Worm (Caenorhabditis elegans): Measurements from ENCODE around the gene lbp-7.
A peak's percentile ranks its signal among the peaks of the same experiment; 100 is the strongest.

lbp-7 gene

ce11 chrV:13907557-13908104 lies 28.3 kb downstream of the lbp-7 start:
- TF ChIP-seq fkh-4 (tag; optimal IDR thresholded peaks at IDR 0.05; ENCODE audit: borderline replicate concordance) = no peak
- TF ChIP-seq Y116A8C.19 (tag; optimal IDR thresholded peaks at IDR 0.05; ENCODE audit: borderline replicate concordance) = no peak
- TF ChIP-seq hpl-2 (GFP tag; optimal IDR thresholded peaks at IDR 0.05) = peak; percentile 23
- peak; percentile 82 for TF ChIP-seq pax-3 (tag; optimal IDR thresholded peaks at IDR 0.05)
- TF ChIP-seq snpc-4 (tag; optimal IDR thresholded peaks at IDR 0.05) = no peak
- no peak for TF ChIP-seq ceh-63 (GFP tag; optimal IDR thresholded peaks at IDR 0.05)
- peak; percentile 35 for TF ChIP-seq dsc-1 (tag; optimal IDR thresholded peaks at IDR 0.05)
- TF ChIP-seq lin-35 (GFP tag; optimal IDR thresholded peaks at IDR 0.05) = peak in 1 of 2 experiments; percentile 67
- TF ChIP-seq vab-15 (tag; optimal IDR thresholded peaks at IDR 0.05) = no peak
- no peak for TF ChIP-seq mdl-1 (tag; optimal IDR thresholded peaks at IDR 0.05)
- no peak for TF ChIP-seq sox-4 (tag; optimal IDR thresholded peaks at IDR 0.05)
- TF ChIP-seq nhr-85 (tag) = peak; percentile 11
- peak; percentile 7 for TF ChIP-seq nhr-20 (tag; optimal IDR thresholded peaks at IDR 0.05)
- peak; percentile 64 for TF ChIP-seq nhr-90 (tag; optimal IDR thresholded peaks at IDR 0.05; ENCODE audit: poor library complexity)
- TF ChIP-seq efl-1 (optimal IDR thresholded peaks at IDR 0.05) = no peak
- peak in 1 of 2 experiments; percentile 96 for TF ChIP-seq efl-1 (GFP tag; optimal IDR thresholded peaks at IDR 0.05 in 1 of 2)
- TF ChIP-seq nhr-19 (GFP tag; conservative IDR thresholded peaks at IDR 0.05) = peak; percentile 54
- TF ChIP-seq nhr-28 (tag; optimal IDR thresholded peaks at IDR 0.05) = no peak
- TF ChIP-seq snu-23 (GFP tag; optimal IDR thresholded peaks at IDR 0.05) = peak; percentile 11
- peak; percentile 41 for TF ChIP-seq C16A3.4 (tag; optimal IDR thresholded peaks at IDR 0.05)
- TF ChIP-seq dpl-1 (GFP tag; optimal IDR thresholded peaks at IDR 0.05) = peak in 1 of 3 experiments; percentile 6
- TF ChIP-seq swsn-7 (tag; optimal IDR thresholded peaks at IDR 0.05) = no peak
- TF ChIP-seq nhr-237 (tag; optimal IDR thresholded peaks at IDR 0.05) = no peak
- peak; percentile 47 for TF ChIP-seq lir-3 (tag; optimal IDR thresholded peaks at IDR 0.05; ENCODE audit: poor library complexity)
- TF ChIP-seq lsy-2 (tag; optimal IDR thresholded peaks at IDR 0.05) = peak in 1 of 2 experiments; percentile 45
- TF ChIP-seq ets-5 (GFP tag; IDR thresholded peaks at IDR 0.05) = no peak
- TF ChIP-seq nhr-47 (tag; optimal IDR thresholded peaks at IDR 0.05) = peak; percentile 52
- TF ChIP-seq pqm-1 (tag; optimal IDR thresholded peaks at IDR 0.05) = no peak
- TF ChIP-seq nhr-71 (tag; optimal IDR thresholded peaks at IDR 0.05) = peak; percentile 38
- no peak for TF ChIP-seq ceh-88 (GFP tag; IDR thresholded peaks at IDR 0.05)
- TF ChIP-seq ama-1 (optimal IDR thresholded peaks at IDR 0.05) = peak; percentile 96
- no peak for TF ChIP-seq elt-2 (tag; optimal IDR thresholded peaks at IDR 0.05)
- TF ChIP-seq isw-1 (GFP tag; IDR thresholded peaks at IDR 0.05) = no peak
- TF ChIP-seq lin-15B (tag; optimal IDR thresholded peaks at IDR 0.05) = no peak
- peak; percentile 8 for TF ChIP-seq rnt-1 (tag; optimal IDR thresholded peaks at IDR 0.05)

DNA sequence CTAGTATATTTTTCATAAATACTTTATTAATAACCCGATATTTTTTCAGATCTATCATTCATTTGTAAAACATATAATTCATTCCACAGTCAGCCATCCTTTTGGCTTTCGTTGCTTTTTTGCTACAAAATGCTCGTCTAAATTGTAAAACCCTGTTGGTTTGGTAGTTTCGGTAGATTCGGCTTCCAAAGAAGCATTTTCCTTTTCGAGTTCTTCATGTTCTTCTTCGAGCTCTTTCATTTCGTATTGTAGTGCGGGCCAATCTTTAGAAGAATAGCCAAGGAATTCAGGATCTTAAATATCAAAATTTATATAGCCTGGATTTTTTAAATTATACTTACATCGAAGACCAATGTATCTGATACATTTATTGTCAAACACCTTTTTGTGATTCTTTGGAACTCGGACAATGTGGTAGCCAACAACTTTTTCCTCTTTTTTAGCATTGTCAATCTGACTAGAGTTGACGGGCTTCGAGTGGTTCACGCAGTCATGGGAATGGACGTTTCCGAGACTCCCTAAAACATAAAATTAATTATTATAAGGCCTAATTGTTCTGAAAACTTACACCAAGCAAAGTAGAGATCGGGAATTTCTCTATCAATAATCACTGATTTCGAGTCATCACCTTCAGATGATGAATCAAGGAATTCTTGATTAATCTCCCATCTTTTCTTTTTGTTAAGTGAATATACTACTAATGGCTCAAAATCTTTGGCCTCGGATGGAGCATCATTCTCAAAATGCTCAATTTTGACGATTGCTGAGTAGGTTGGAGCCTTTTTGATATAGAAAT lies 29.0 kb downstream of the lbp-7 start:
- TF ChIP-seq ceh-88 (GFP tag; IDR thresholded peaks at IDR 0.05) (peak; percentile 9), nhr-11 (tag; optimal IDR thresholded peaks at IDR 0.05) (no peak), Y116A8C.19 (tag; optimal IDR thresholded peaks at IDR 0.05; ENCODE audit: borderline replicate concordance) (no peak), pax-3 (tag; optimal IDR thresholded peaks at IDR 0.05) (peak; percentile 61), lir-3 (tag; optimal IDR thresholded peaks at IDR 0.05; ENCODE audit: poor library complexity) (peak; percentile 17), ama-1 (optimal IDR thresholded peaks at IDR 0.05) (peak; percentile 12), swsn-7 (tag; optimal IDR thresholded peaks at IDR 0.05) (no peak), snpc-4 (tag; optimal IDR thresholded peaks at IDR 0.05) (no peak), ceh-8 (GFP tag; optimal IDR thresholded peaks at IDR 0.05) (no peak), aly-2 (tag; optimal IDR thresholded peaks at IDR 0.05) (no peak), efl-1 (optimal IDR thresholded peaks at IDR 0.05) (no peak), efl-1 (GFP tag; optimal IDR thresholded peaks at IDR 0.05 in 1 of 2) (no peak), fkh-8 (tag; optimal IDR thresholded peaks at IDR 0.05) (no peak), nhr-76 (tag; optimal IDR thresholded peaks at IDR 0.05) (no peak), elt-3 (tag; optimal IDR thresholded peaks at IDR 0.05) (peak in 1 of 6 experiments; percentile 6), unc-130 (tag; optimal IDR thresholded peaks at IDR 0.05) (no peak), tbx-2 (tag; optimal IDR thresholded peaks at IDR 0.05) (no peak), elt-2 (tag; optimal IDR thresholded peaks at IDR 0.05) (peak; percentile 9), nhr-71 (tag; optimal IDR thresholded peaks at IDR 0.05) (peak; percentile 17), fos-1 (tag; optimal IDR thresholded peaks at IDR 0.05) (no peak), nhr-85 (tag) (peak; percentile 39), dsc-1 (tag; optimal IDR thresholded peaks at IDR 0.05) (no peak)

Data from whole organism, L1 larva.